Fruit fly (Drosophila melanogaster): ENCODE measurements around the gene CG42578.
"Not testable (repeated sequence)": the region's sequence is repeated elsewhere in the genome, so short reads cannot be mapped to it uniquely, and the experiment has no call there.

Gene CG42578

DNA sequence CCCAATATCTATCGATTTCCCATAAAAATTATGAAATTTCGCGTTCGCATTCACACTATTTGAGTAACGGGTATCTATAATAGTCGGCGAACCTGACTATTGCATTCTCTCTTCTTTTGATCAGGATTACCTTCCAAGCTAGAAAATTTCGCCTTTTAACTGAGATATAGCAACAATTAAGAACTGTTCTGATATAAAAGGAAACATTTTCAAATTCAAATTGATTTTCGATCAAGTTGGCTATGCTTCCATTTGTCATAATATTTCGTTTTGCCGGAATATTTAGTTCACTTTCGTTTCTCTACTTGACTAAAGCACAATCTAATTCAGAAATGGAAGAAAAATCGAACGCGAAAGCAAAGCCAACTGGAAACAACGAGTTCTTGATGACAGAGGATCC is at the start of gene CG42578:
CG42578 (plus strand) TSS at position 301 of the 400 bp plus-strand sequence.
- not testable (repeated sequence) for TF ChIP-seq CG8301 (tag; optimal IDR thresholded peaks at IDR 0.05); rn (GFP tag; IDR thresholded peaks at IDR 0.05); CG13204 (GFP tag; optimal IDR thresholded peaks at IDR 0.05)

DNA sequence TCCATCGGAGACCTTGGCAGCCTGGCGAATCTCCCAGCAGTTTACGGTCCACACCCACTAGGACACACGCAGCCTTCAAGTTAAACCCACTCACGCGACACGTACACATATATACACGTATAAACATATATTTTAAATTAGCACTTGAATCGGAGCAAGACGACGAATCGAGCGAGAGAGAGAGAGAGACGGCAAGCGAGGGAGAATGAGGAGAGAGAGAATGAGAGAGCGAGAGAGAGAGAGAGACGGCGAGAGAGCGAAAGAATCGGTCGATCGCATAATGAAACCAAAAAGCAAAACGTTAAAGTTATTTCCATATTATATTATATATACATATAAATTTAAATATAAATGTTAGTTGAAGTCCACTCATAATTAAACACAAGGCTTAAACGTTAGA is 34.5 kb upstream of the CG42578 start:
- TF ChIP-seq gl (tag; optimal IDR thresholded peaks at IDR 0.05) (no peak), CG12605 (GFP tag; IDR thresholded peaks at IDR 0.05) (no peak), D1 (tag; optimal IDR thresholded peaks at IDR 0.05) (no peak), CG10348 (GFP tag; IDR thresholded peaks at IDR 0.05) (no peak), rn (GFP tag; IDR thresholded peaks at IDR 0.05) (no peak), Pif1B (GFP tag; optimal IDR thresholded peaks at IDR 0.05) (no peak), CG13204 (GFP tag; optimal IDR thresholded peaks at IDR 0.05) (no peak), Ets98B (GFP tag; IDR thresholded peaks at IDR 0.05) (no peak), CG17806 (tag; optimal IDR thresholded peaks at IDR 0.05) (no peak), Snoo (tag; optimal IDR thresholded peaks at IDR 0.05) (no peak), CG4496 (GFP tag; IDR thresholded peaks at IDR 0.05) (no peak), CG9948 (tag; optimal IDR thresholded peaks at IDR 0.05) (no peak), CG15710 (tag; optimal IDR thresholded peaks at IDR 0.05) (no peak), CG8301 (tag; optimal IDR thresholded peaks at IDR 0.05) (no peak)

DNA sequence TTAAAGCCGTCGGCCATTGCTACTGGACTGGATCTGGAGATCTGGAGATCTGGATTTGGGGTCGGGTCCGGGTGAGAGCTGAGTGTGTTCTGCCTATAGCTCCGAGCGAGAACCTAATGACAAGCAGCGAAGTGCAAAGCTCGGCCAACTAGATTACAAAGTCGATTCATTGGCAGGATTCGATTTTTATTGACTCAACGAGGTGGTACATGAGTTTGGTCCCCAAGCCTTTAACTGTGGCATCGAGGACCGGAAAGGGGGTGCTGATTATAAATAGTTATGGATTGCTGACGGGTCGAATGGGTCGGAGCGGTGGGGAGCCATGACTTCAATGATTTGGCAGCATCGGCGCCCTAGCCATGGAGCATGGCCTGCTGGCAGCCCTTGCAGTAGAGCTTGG is 32.7 kb upstream of the CG42578 start, which contains the start of gene CG15459:
CG15459 (minus strand) TSS at position 101 of the 400 bp plus-strand sequence.
- TF ChIP-seq CG34367 (tag; optimal IDR thresholded peaks at IDR 0.05) (no peak), CG15710 (tag; optimal IDR thresholded peaks at IDR 0.05) (no peak), Ets98B (GFP tag; IDR thresholded peaks at IDR 0.05) (no peak), CG9948 (tag; optimal IDR thresholded peaks at IDR 0.05) (no peak), Snoo (tag; optimal IDR thresholded peaks at IDR 0.05) (no peak), fd96Ca (GFP tag; IDR thresholded peaks at IDR 0.05) (no peak), gl (tag; optimal IDR thresholded peaks at IDR 0.05) (no peak), CG10348 (GFP tag; IDR thresholded peaks at IDR 0.05) (no peak), CG12605 (GFP tag; IDR thresholded peaks at IDR 0.05) (no peak), rn (GFP tag; IDR thresholded peaks at IDR 0.05) (no peak), CG8159 (tag; optimal IDR thresholded peaks at IDR 0.05) (no peak), CG13204 (GFP tag; optimal IDR thresholded peaks at IDR 0.05) (no peak), Pif1A (GFP tag; optimal IDR thresholded peaks at IDR 0.05) (no peak)

DNA sequence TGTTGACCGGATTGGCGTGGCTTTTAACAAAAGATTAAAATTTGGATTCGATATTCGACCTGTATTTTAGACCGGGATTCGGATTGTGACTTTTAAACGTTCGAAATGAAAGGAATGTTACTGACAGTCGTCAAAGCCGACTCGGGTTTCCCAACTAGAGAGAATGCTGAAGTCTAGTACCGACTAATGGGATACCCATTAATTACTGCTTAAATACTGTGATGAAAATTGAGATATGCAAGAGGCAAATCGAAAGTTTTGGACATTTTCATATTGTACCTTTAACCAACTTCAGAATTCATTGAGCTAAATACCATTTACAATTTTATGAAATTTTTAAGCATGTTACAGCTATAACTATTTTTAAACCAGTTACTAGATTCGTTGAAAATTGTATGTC is 32.1 kb upstream of the CG42578 start, which contains the start of gene CG15458:
CG15458 (minus strand) TSS at position 101 of the 400 bp plus-strand sequence.
- no peak for TF ChIP-seq CG12605 (GFP tag; IDR thresholded peaks at IDR 0.05)
- TF ChIP-seq CG13204 (GFP tag; optimal IDR thresholded peaks at IDR 0.05) = no peak
- no peak for TF ChIP-seq Pif1A (GFP tag; optimal IDR thresholded peaks at IDR 0.05)

DNA sequence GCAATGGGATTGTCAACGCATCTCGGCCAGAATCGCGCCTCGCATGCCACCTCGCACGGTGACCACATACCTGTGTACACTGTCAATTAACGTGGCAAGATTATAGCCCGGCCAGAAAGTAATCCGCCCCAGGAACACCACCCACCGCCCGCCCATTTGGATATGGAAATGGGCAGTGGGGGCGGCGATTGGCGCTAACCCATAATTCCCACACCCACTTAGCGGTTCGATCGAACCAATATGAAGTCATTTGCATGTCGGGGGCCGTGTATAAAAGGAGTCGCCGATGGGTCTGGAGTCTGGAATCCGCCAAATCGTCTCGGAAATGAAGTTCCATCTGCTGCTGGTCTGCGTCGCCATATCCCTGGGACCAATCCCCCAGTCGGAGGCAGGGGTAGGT is 30.7 kb upstream of the CG42578 start, which contains the start of gene Obp19a:
Obp19a (plus strand) TSS at position 301 of the 400 bp plus-strand sequence.
- no peak for TF ChIP-seq EcR (GFP tag; optimal IDR thresholded peaks at IDR 0.05)
- no peak for TF ChIP-seq CG14655 (GFP tag; optimal IDR thresholded peaks at IDR 0.05)
- TF ChIP-seq CG34367 (tag; optimal IDR thresholded peaks at IDR 0.05) = no peak

DNA sequence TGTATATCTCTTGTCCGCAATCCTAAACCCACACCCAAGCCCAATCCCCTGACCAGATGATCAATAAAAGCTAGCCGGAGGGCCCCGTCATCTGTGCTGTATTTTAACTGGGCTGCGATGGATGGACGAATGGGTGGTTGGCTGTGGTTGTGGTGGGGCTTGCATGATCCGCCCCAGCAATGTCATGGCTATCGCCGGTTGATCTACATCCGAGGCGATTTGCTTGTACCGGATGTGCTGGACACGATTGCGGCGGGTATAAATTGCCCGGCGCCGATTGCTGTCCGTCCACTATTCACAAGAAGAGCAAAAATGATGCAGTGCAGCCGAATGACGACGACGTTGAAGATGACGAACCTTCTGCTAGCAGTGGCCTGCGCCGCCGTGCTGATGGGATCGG is 29.7 kb upstream of the CG42578 start, which contains the start of gene Obp19b:
Obp19b (plus strand) TSS at position 301 of the 400 bp plus-strand sequence.
- TF ChIP-seq Pif1A (GFP tag; optimal IDR thresholded peaks at IDR 0.05) (no peak), Ets98B (GFP tag; IDR thresholded peaks at IDR 0.05) (no peak), CG9948 (tag; optimal IDR thresholded peaks at IDR 0.05) (no peak), gl (tag; optimal IDR thresholded peaks at IDR 0.05) (no peak), D1 (tag; optimal IDR thresholded peaks at IDR 0.05) (no peak), rn (GFP tag; IDR thresholded peaks at IDR 0.05) (no peak), Pif1B (GFP tag; optimal IDR thresholded peaks at IDR 0.05) (no peak), CG14655 (GFP tag; optimal IDR thresholded peaks at IDR 0.05) (no peak), CG15710 (tag; optimal IDR thresholded peaks at IDR 0.05) (no peak), CG32121 (GFP tag; IDR thresholded peaks at IDR 0.05) (no peak), Snoo (tag; optimal IDR thresholded peaks at IDR 0.05) (no peak), CG10348 (GFP tag; IDR thresholded peaks at IDR 0.05) (no peak), CG4496 (GFP tag; IDR thresholded peaks at IDR 0.05) (no peak), CG17806 (tag; optimal IDR thresholded peaks at IDR 0.05) (no peak), CG8301 (tag; optimal IDR thresholded peaks at IDR 0.05) (no peak), CG8159 (tag; optimal IDR thresholded peaks at IDR 0.05) (no peak)

DNA sequence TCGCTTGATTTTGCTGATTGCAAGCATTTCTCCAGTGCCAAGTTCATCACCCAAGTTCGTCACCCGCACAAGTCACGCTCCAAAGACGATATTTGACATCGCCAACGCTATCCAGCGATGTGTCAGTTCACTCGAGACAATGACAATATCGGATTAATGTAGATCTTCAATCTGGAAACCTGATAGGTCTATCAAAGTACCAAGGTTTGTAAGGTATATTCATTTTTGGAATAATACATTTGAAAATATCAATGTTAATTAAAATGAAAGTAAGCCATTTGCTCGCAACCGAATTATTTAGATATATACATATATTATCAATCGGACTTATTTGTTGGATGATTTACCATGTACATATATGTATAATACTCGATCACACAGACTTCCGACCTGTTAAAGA is 27.3 kb upstream of the CG42578 start, which contains the start of gene Obp19c:
Obp19c (minus strand) TSS at position 101 of the 400 bp plus-strand sequence.
- TF ChIP-seq Ets98B (GFP tag; IDR thresholded peaks at IDR 0.05) (no peak), CG10348 (GFP tag; IDR thresholded peaks at IDR 0.05) (no peak), gl (tag; optimal IDR thresholded peaks at IDR 0.05) (no peak), CG15710 (tag; optimal IDR thresholded peaks at IDR 0.05) (no peak), fd96Ca (GFP tag; IDR thresholded peaks at IDR 0.05) (no peak)
